Fruit fly (Drosophila melanogaster) whole organism, embryonic: ENCODE data around the gene Gcn5.

Source experiments
- Abd-B ChIP-seq: fragments of 200-800 bp; sonication (Bioruptor generic); optimal IDR thresholded peaks from 2 replicates; lab custom pipeline; 2018; ENCODE audit warnings: missing biosample characterization, mild to moderate bottlenecking, missing genetic modification characterization, moderate library complexity
- Atf3 ChIP-seq: fragments of 200-800 bp; sonication (Bioruptor generic); optimal IDR thresholded peaks from 3 replicates; lab custom pipeline; 2016; ENCODE audit warnings: missing biosample characterization, missing genetic modification characterization
- CG10274 ChIP-seq: fragments of 200-800 bp; sonication (Bioruptor generic); optimal IDR thresholded peaks from 3 replicates; lab custom pipeline; 2017; ENCODE audit warnings: missing biosample characterization, mild to moderate bottlenecking, missing genetic modification characterization
- CG10462 ChIP-seq: fragments of 200-800 bp; sonication (Bioruptor generic); optimal IDR thresholded peaks from 2 replicates; lab custom pipeline; 2016; ENCODE audit warnings: missing biosample characterization, missing genetic modification characterization
- CG11398 ChIP-seq: fragments of 200-800 bp; sonication (Bioruptor generic); optimal IDR thresholded peaks from 2 replicates; lab custom pipeline; 2016; ENCODE audit warnings: missing biosample characterization, missing genetic modification characterization
- CG12104 ChIP-seq: fragments of 200-800 bp; sonication (Bioruptor generic); optimal IDR thresholded peaks from 3 replicates; lab custom pipeline; 2016; ENCODE audit warnings: missing biosample characterization, missing genetic modification characterization
- CG12769 ChIP-seq: fragments of 200-800 bp; sonication (Bioruptor generic); optimal IDR thresholded peaks from 2 replicates; lab custom pipeline; 2019; ENCODE audit warnings: missing biosample characterization, mild to moderate bottlenecking, missing genetic modification characterization, moderate library complexity
- CG14014 ChIP-seq: fragments of 200-800 bp; sonication (Bioruptor generic); IDR thresholded peaks from 2 replicates; pipeline ENCODE4 v1.3.6; 2022; ENCODE audit warnings: missing biosample characterization, missing genetic modification characterization
- CG14050 ChIP-seq: fragments of 200-800 bp; sonication (Bioruptor generic); IDR thresholded peaks from 3 replicates; pipeline ENCODE4 v1.3.6; 2022; ENCODE audit warnings: missing biosample characterization, missing genetic modification characterization
- CG15011 ChIP-seq: fragments of 200-800 bp; sonication (Bioruptor generic); optimal IDR thresholded peaks from 3 replicates; lab custom pipeline; 2018; ENCODE audit warnings: missing biosample characterization, mild to moderate bottlenecking, missing genetic modification characterization
- CG15696 ChIP-seq: fragments of 200-800 bp; sonication (Bioruptor generic); optimal IDR thresholded peaks from 2 replicates; lab custom pipeline; 2019; ENCODE audit warnings: missing biosample characterization, mild to moderate bottlenecking, missing genetic modification characterization, moderate library complexity
- CG17328 ChIP-seq: fragments of 200-800 bp; sonication (Bioruptor generic); IDR thresholded peaks from 2 replicates; pipeline ENCODE4 v1.3.6; 2022; ENCODE audit warnings: missing biosample characterization, missing genetic modification characterization
- CG17612 ChIP-seq: fragments of 200-800 bp; sonication (Bioruptor generic); IDR thresholded peaks from 2 replicates; pipeline ENCODE4 v1.3.6; 2022; ENCODE audit warnings: missing biosample characterization, missing genetic modification characterization
- CG2129 ChIP-seq: fragments of 200-800 bp; sonication (Bioruptor generic); IDR thresholded peaks from 2 replicates; pipeline ENCODE4 v1.3.6; 2022; ENCODE audit warnings: missing biosample characterization, missing genetic modification characterization; ENCODE audit not compliant: partially characterized antibody
- CG2199 ChIP-seq: fragments of 200-800 bp; sonication (Bioruptor generic); IDR thresholded peaks from 3 replicates; pipeline ENCODE4 v1.3.6; 2022; ENCODE audit warnings: missing biosample characterization, missing genetic modification characterization
- CG31224 ChIP-seq: fragments of 200-800 bp; sonication (Bioruptor generic); IDR thresholded peaks from 2 replicates; pipeline ENCODE4 v1.3.6; 2022; ENCODE audit warnings: missing biosample characterization, missing genetic modification characterization
- CG7987 ChIP-seq: fragments of 200-800 bp; sonication (Bioruptor generic); optimal IDR thresholded peaks from 2 replicates; lab custom pipeline; 2018; ENCODE audit warnings: missing biosample characterization, mild to moderate bottlenecking, missing genetic modification characterization, moderate library complexity
- CG8944 ChIP-seq: fragments of 200-800 bp; sonication (Bioruptor generic); optimal IDR thresholded peaks from 3 replicates; lab custom pipeline; 2016; ENCODE audit warnings: missing biosample characterization, missing genetic modification characterization
- CG9215 ChIP-seq: fragments of 200-800 bp; sonication (Bioruptor generic); IDR thresholded peaks from 2 replicates; pipeline ENCODE4 v1.3.6; 2022; ENCODE audit warnings: missing biosample characterization, missing genetic modification characterization
- CHES-1-like ChIP-seq: fragments of 200-800 bp; sonication (Bioruptor generic); optimal IDR thresholded peaks from 2 replicates; lab custom pipeline; 2016; ENCODE audit warnings: missing biosample characterization, missing genetic modification characterization
- GATAe ChIP-seq: fragments of 200-800 bp; sonication (Bioruptor generic); conservative IDR thresholded peaks from 2 replicates; pipeline ENCODE4 v1.3.6; 2022; ENCODE audit warnings: missing biosample characterization, missing genetic modification characterization
- HLHmδ ChIP-seq: fragments of 200-800 bp; sonication (Bioruptor generic); optimal IDR thresholded peaks from 2 replicates; lab custom pipeline; 2018; ENCODE audit warnings: missing biosample characterization, mild to moderate bottlenecking, missing genetic modification characterization, moderate library complexity
- HmgD ChIP-seq: fragments of 200-800 bp; sonication (Bioruptor generic); optimal IDR thresholded peaks from 3 replicates; lab custom pipeline; 2016; ENCODE audit warnings: missing biosample characterization, missing genetic modification characterization
- Med ChIP-seq: fragments of 200-800 bp; sonication (Bioruptor generic); peaks from one replicate; lab custom pipeline; 2016; ENCODE audit warnings: missing biosample characterization, missing genetic modification characterization, mild to moderate bottlenecking, inconsistent platforms, moderate library complexity
- Nf-YB ChIP-seq: fragments of 200-800 bp; sonication (Bioruptor generic); optimal IDR thresholded peaks from 3 replicates; lab custom pipeline; 2019; ENCODE audit warnings: missing biosample characterization, mild to moderate bottlenecking, missing genetic modification characterization, moderate library complexity
- NfI ChIP-seq: fragments of 200-800 bp; sonication (Bioruptor generic); optimal IDR thresholded peaks from 3 replicates; lab custom pipeline; 2018; ENCODE audit warnings: missing biosample characterization, mild to moderate bottlenecking, missing genetic modification characterization, moderate library complexity
- Oli ChIP-seq: fragments of 200-800 bp; sonication (Bioruptor generic); optimal IDR thresholded peaks from 2 replicates; lab custom pipeline; 2018; ENCODE audit warnings: missing biosample characterization, mild to moderate bottlenecking, missing genetic modification characterization, moderate library complexity
- Ravus ChIP-seq: fragments of 200-800 bp; sonication (Bioruptor generic); IDR thresholded peaks from 2 replicates; pipeline ENCODE4 v1.3.6; 2022; ENCODE audit warnings: missing biosample characterization, missing genetic modification characterization
- Sox102F ChIP-seq: fragments of 200-800 bp; sonication (Bioruptor generic); optimal IDR thresholded peaks from 2 replicates; lab custom pipeline; 2018; ENCODE audit warnings: missing biosample characterization, mild to moderate bottlenecking, missing genetic modification characterization, moderate library complexity
- ara ChIP-seq: fragments of 200-800 bp; sonication (Bioruptor generic); IDR thresholded peaks from 2 replicates; pipeline ENCODE4 v1.3.6; 2022; ENCODE audit warnings: missing biosample characterization, missing genetic modification characterization
- az2 ChIP-seq: fragments of 200-800 bp; sonication (Bioruptor generic); optimal IDR thresholded peaks from 3 replicates; lab custom pipeline; 2016; ENCODE audit warnings: missing biosample characterization, missing genetic modification characterization
- bab2 ChIP-seq: fragments of 200-800 bp; sonication (Bioruptor generic); optimal IDR thresholded peaks from 2 replicates; lab custom pipeline; 2016; ENCODE audit warnings: missing biosample characterization, missing genetic modification characterization
- bsh ChIP-seq, 2 experiments: fragments of 200-800 bp; sonication (Bioruptor generic); optimal IDR thresholded peaks; 2 replicates each; lab custom pipeline; 2017 to 2018; ENCODE audit warnings: mild to moderate bottlenecking in 2 of 2, missing biosample characterization in 2 of 2, missing genetic modification characterization in 2 of 2, moderate library complexity in 1 of 2
- chif ChIP-seq, 2 experiments: fragments of 200-800 bp; sonication (Bioruptor generic); optimal IDR thresholded peaks; 3 replicates each; lab custom pipeline; 2016; ENCODE audit warnings: missing biosample characterization in 2 of 2, missing genetic modification characterization in 2 of 2
- crol ChIP-seq: fragments of 200-800 bp; sonication (Bioruptor generic); IDR thresholded peaks from 2 replicates; pipeline ENCODE4 v1.3.6; 2022; ENCODE audit warnings: missing biosample characterization, missing genetic modification characterization
- dmrt11E ChIP-seq: fragments of 200-800 bp; sonication (Bioruptor generic); optimal IDR thresholded peaks from 3 replicates; lab custom pipeline; 2018; ENCODE audit warnings: missing biosample characterization, mild to moderate bottlenecking, missing genetic modification characterization, moderate library complexity
- dysf ChIP-seq: fragments of 200-800 bp; sonication (Bioruptor generic); IDR thresholded peaks from 3 replicates; pipeline ENCODE4 v1.3.6; 2022; ENCODE audit warnings: missing biosample characterization, missing genetic modification characterization
- esg ChIP-seq: fragments of 200-800 bp; sonication (Bioruptor generic); conservative IDR thresholded peaks from 2 replicates; pipeline ENCODE4 v1.3.6; 2022; ENCODE audit warnings: missing biosample characterization, missing genetic modification characterization
- ewg ChIP-seq: fragments of 200-800 bp; sonication (Bioruptor generic); optimal IDR thresholded peaks from 3 replicates; lab custom pipeline; 2017; ENCODE audit warnings: mild to moderate bottlenecking, missing biosample characterization, missing genetic modification reagents, missing genetic modification characterization
- fru ChIP-seq: fragments of >200 bp; optimal IDR thresholded peaks from 2 replicates; lab custom pipeline; 2017
- grn ChIP-seq: fragments of 200-800 bp; sonication (Bioruptor generic); optimal IDR thresholded peaks from 3 replicates; lab custom pipeline; 2017; ENCODE audit warnings: missing biosample characterization, missing genetic modification characterization
- kni ChIP-seq: fragments of 200-800 bp; sonication (Bioruptor generic); optimal IDR thresholded peaks from 3 replicates; lab custom pipeline; 2017; ENCODE audit warnings: mild to moderate bottlenecking, missing biosample characterization, missing genetic modification reagents, missing genetic modification characterization
- nerfin-1 ChIP-seq: fragments of 200-800 bp; sonication (Bioruptor generic); optimal IDR thresholded peaks from 3 replicates; lab custom pipeline; 2019; ENCODE audit warnings: missing biosample characterization, mild to moderate bottlenecking, missing genetic modification characterization, moderate library complexity
- odd ChIP-seq: fragments of 200-800 bp; sonication (Bioruptor generic); optimal IDR thresholded peaks from 2 replicates; lab custom pipeline; 2017; ENCODE audit warnings: missing biosample characterization, mild to moderate bottlenecking, missing genetic modification characterization
- pfk ChIP-seq: fragments of 200-800 bp; sonication (Bioruptor generic); optimal IDR thresholded peaks from 2 replicates; lab custom pipeline; 2018; ENCODE audit warnings: missing biosample characterization, mild to moderate bottlenecking, missing genetic modification characterization, moderate library complexity
- sens ChIP-seq: fragments of 200-800 bp; sonication (Bioruptor generic); peaks from one replicate; lab custom pipeline; 2016; ENCODE audit warnings: missing biosample characterization, missing genetic modification characterization
- sob ChIP-seq: fragments of 200-800 bp; sonication (Bioruptor generic); IDR thresholded peaks from 2 replicates; pipeline ENCODE4 v1.3.6; 2022; ENCODE audit warnings: missing biosample characterization, missing genetic modification characterization
- tgo ChIP-seq: fragments of 200-800 bp; sonication (Bioruptor generic); IDR thresholded peaks from 3 replicates; pipeline ENCODE4 v1.3.6; 2022; ENCODE audit warnings: missing biosample characterization, missing genetic modification characterization
- trh ChIP-seq: fragments of 200-800 bp; sonication (Bioruptor generic); optimal IDR thresholded peaks from 2 replicates; lab custom pipeline; 2016; ENCODE audit warnings: missing biosample characterization, missing genetic modification characterization
- vvl ChIP-seq: fragments of 200-800 bp; sonication (Bioruptor generic); IDR thresholded peaks from 2 replicates; pipeline ENCODE4 v1.3.6; 2022; ENCODE audit warnings: missing biosample characterization, missing genetic modification characterization
- zfh1 ChIP-seq: fragments of 200-800 bp; sonication (Bioruptor generic); IDR thresholded peaks from 3 replicates; pipeline ENCODE4 v1.3.6; 2022; ENCODE audit warnings: missing biosample characterization, missing genetic modification characterization

Gcn5 gene

DNA sequence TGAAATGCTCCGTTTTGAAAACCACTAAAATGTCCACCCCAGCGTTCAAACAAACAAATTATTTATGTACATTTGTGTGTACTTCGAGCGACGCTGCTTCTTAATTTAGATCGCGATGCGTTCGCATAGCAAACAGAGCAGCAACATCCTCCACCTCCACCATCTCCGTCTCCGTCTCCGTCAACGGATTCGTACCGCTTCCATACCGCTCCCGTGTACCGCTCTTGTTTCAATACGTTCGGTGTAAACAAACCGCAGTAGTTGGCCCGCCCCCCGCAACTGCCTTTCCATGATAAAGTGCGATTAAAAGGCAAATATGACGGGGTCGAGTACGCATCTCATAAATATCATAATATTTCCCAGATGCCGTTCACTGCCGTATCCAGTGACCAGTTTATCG lies 41.6 kb downstream of the Gcn5 start, which contains the start of gene CG33725:
Gene CG33725 (plus strand): TSS at position 364 of the 400 bp plus-strand sequence.
- TF ChIP-seq chif (GFP tag; optimal IDR thresholded peaks at IDR 0.05; lab: Kevin White, UChicago) (peak in 1 of 2 experiments; percentile 1), CG9215 (GFP tag; lab: Robert Waterston, UW) (no peak), CG8944 (GFP tag; lab: Kevin White, UChicago) (no peak), sens (GFP tag; lab: Kevin White, UChicago) (peak; percentile 45), GATAe (GFP tag; lab: Robert Waterston, UW) (no peak), CG10462 (GFP tag; lab: Kevin White, UChicago) (no peak), HmgD (GFP tag; lab: Kevin White, UChicago) (no peak), trh (GFP tag; lab: Kevin White, UChicago) (no peak), CG14014 (GFP tag; lab: Robert Waterston, UW) (peak; percentile 28; the same call in 1 of the 2 replicates), bab2 (GFP tag; lab: Kevin White, UChicago) (peak; percentile 31), CG17612 (no peak), sob (GFP tag; lab: Robert Waterston, UW) (0 out of 2 replicates have a peak, but pooled peaks have one; percentile 45), odd (GFP tag; lab: Kevin White, UChicago) (no peak), CG15696 (peak; percentile 14), Atf3 (GFP tag; lab: Kevin White, UChicago) (no peak), ara (GFP tag; lab: Robert Waterston, UW) (0 out of 2 replicates have a peak, but pooled peaks have one; percentile 17), NfI (GFP tag; lab: Kevin White, UChicago) (peak; percentile 18), CG2129 (GFP tag; lab: Robert Waterston, UW) (no peak), bsh (GFP tag; optimal IDR thresholded peaks at IDR 0.05; lab: Kevin White, UChicago) (peak in 1 of 2 experiments; percentile 27), grn (GFP tag; lab: Kevin White, UChicago) (no peak), vvl (GFP tag; lab: Robert Waterston, UW) (0 out of 2 replicates have a peak, but pooled peaks have one; percentile 11), CG12769 (tag; lab: Kevin White, UChicago) (peak; percentile 34), dysf (0 out of 3 replicates have a peak, but pooled peaks have one; percentile 21), kni (no peak), CG11398 (peak; percentile 17), CG31224 (no peak), CHES-1-like (GFP tag; lab: Kevin White, UChicago) (no peak), tgo (GFP tag; lab: Robert Waterston, UW) (0 out of 3 replicates have a peak, but pooled peaks have one; percentile 26), CG17328 (GFP tag; lab: Robert Waterston, UW) (peak; percentile 33; the same call in 1 of the 2 replicates), pfk (GFP tag; lab: Kevin White, UChicago) (peak; percentile 71), fru (lab: Kevin White, UChicago) (no peak), ewg (GFP tag; lab: Kevin White, UChicago) (no peak), CG7987 (peak; percentile 35), CG12104 (GFP tag; lab: Kevin White, UChicago) (no peak), CG15011 (GFP tag; lab: Kevin White, UChicago) (no peak), CG10274 (GFP tag; lab: Kevin White, UChicago) (no peak), Oli (tag; lab: Kevin White, UChicago) (no peak), CG14050 (GFP tag; lab: Robert Waterston, UW) (0 out of 3 replicates have a peak, but pooled peaks have one; percentile 32), Abd-B (GFP tag; lab: Kevin White, UChicago) (no peak), az2 (GFP tag; lab: Kevin White, UChicago) (no peak), esg (GFP tag; lab: Robert Waterston, UW) (no peak), Ravus (GFP tag; lab: Robert Waterston, UW) (no peak), nerfin-1 (tag; lab: Kevin White, UChicago) (no peak), HLHmδ (peak; percentile 55), Nf-YB (no peak), Sox102F (GFP tag; lab: Kevin White, UChicago) (no peak), CG2199 (0 out of 3 replicates have a peak, but pooled peaks have one; percentile 49), dmrt11E (peak; percentile 11), crol (GFP tag; lab: Robert Waterston, UW) (peak; percentile 92), zfh1 (GFP tag; lab: Robert Waterston, UW) (peak; percentile 70), Med (GFP tag; lab: Kevin White, UChicago) (peak; percentile 87)
